Fruit fly (Drosophila melanogaster) whole organism, embryonic: ENCODE results near the gene CG13461.

ENCODE experiments used
- ATbp ChIP-seq: fragments of 200-800 bp; sonication (Bioruptor generic); optimal IDR thresholded peaks from 2 replicates; lab custom pipeline; 2017; ENCODE audit warnings: missing biosample characterization, mild to moderate bottlenecking, missing genetic modification characterization, missing genetic modification reagents
- Bgb ChIP-seq: fragments of 200-800 bp; sonication (Bioruptor generic); IDR thresholded peaks from 2 replicates; pipeline ENCODE4 v1.3.6; 2022; ENCODE audit warnings: missing biosample characterization, missing genetic modification characterization; ENCODE audit not compliant: partially characterized antibody
- Blimp-1 ChIP-seq: fragments of 200-800 bp; sonication (Bioruptor generic); optimal IDR thresholded peaks from 3 replicates; lab custom pipeline; 2018; ENCODE audit warnings: missing biosample characterization, missing genetic modification characterization, mild to moderate bottlenecking, moderate library complexity, missing genetic modification reagents
- CG10366 ChIP-seq: fragments of 200-800 bp; sonication (Bioruptor generic); IDR thresholded peaks from 2 replicates; pipeline ENCODE4 v1.3.6; 2022; ENCODE audit warnings: missing biosample characterization, missing genetic modification characterization
- CG12942 ChIP-seq: fragments of 200-800 bp; sonication (Bioruptor generic); optimal IDR thresholded peaks from 3 replicates; lab custom pipeline; 2016; ENCODE audit warnings: missing biosample characterization, missing genetic modification characterization
- CG13424 ChIP-seq: fragments of 200-800 bp; sonication (Bioruptor generic); optimal IDR thresholded peaks from 2 replicates; lab custom pipeline; 2019; ENCODE audit warnings: missing biosample characterization, mild to moderate bottlenecking, missing genetic modification characterization, moderate library complexity
- CG14860 ChIP-seq: fragments of 200-800 bp; sonication (Bioruptor generic); IDR thresholded peaks from 3 replicates; pipeline ENCODE4 v1.3.6; 2022; ENCODE audit warnings: missing biosample characterization, missing genetic modification characterization; ENCODE audit not compliant: partially characterized antibody
- CG15073 ChIP-seq: fragments of 200-800 bp; sonication (Bioruptor generic); optimal IDR thresholded peaks from 2 replicates; lab custom pipeline; 2016; ENCODE audit warnings: missing biosample characterization, missing genetic modification characterization
- CG1647 ChIP-seq: fragments of 200-800 bp; sonication (Bioruptor generic); optimal IDR thresholded peaks from 3 replicates; lab custom pipeline; 2016; ENCODE audit warnings: missing biosample characterization, missing genetic modification characterization
- CG17186 ChIP-seq: fragments of 200-800 bp; sonication (Bioruptor generic); optimal IDR thresholded peaks from 3 replicates; lab custom pipeline; 2017; ENCODE audit warnings: missing biosample characterization, missing genetic modification reagents, missing genetic modification characterization
- CG17912 ChIP-seq: fragments of 200-800 bp; sonication (Bioruptor generic); optimal IDR thresholded peaks from 2 replicates; lab custom pipeline; 2018; ENCODE audit warnings: missing biosample characterization, mild to moderate bottlenecking, missing genetic modification characterization
- CG1832 ChIP-seq: fragments of 200-800 bp; sonication (Bioruptor generic); optimal IDR thresholded peaks from 2 replicates; lab custom pipeline; 2017; ENCODE audit warnings: missing biosample characterization, mild to moderate bottlenecking, missing genetic modification characterization, inconsistent platforms
- CG2129 ChIP-seq: fragments of 200-800 bp; sonication (Bioruptor generic); IDR thresholded peaks from 2 replicates; pipeline ENCODE4 v1.3.6; 2022; ENCODE audit warnings: missing biosample characterization, missing genetic modification characterization; ENCODE audit not compliant: partially characterized antibody
- CG2712 ChIP-seq: fragments of 200-800 bp; optimal IDR thresholded peaks from 3 replicates; lab custom pipeline; 2019; ENCODE audit warnings: missing biosample characterization, mild to moderate bottlenecking, missing genetic modification characterization, moderate library complexity
- CG2875 ChIP-seq: fragments of 200-800 bp; sonication (Bioruptor generic); optimal IDR thresholded peaks from 2 replicates; lab custom pipeline; 2017; ENCODE audit warnings: missing biosample characterization, mild to moderate bottlenecking, missing genetic modification characterization, missing genetic modification reagents
- CG4730 ChIP-seq: fragments of 200-800 bp; sonication (Bioruptor generic); IDR thresholded peaks from 2 replicates; pipeline ENCODE4 v1.3.6; 2022; ENCODE audit warnings: missing biosample characterization, missing genetic modification characterization
- CG7372 ChIP-seq: fragments of 200-800 bp; sonication (Bioruptor generic); IDR thresholded peaks from 2 replicates; pipeline ENCODE4 v1.3.6; 2022; ENCODE audit warnings: missing biosample characterization, missing genetic modification characterization
- CG9817 ChIP-seq: fragments of 200-800 bp; sonication (Bioruptor generic); optimal IDR thresholded peaks from 2 replicates; lab custom pipeline; 2018; ENCODE audit warnings: missing biosample characterization, mild to moderate bottlenecking, missing genetic modification characterization, moderate library complexity
- Dbx ChIP-seq: fragments of 200-800 bp; sonication (Bioruptor generic); IDR thresholded peaks from 3 replicates; pipeline ENCODE4 v1.3.6; 2022; ENCODE audit warnings: missing biosample characterization, missing genetic modification characterization
- Mad ChIP-seq: fragments of 200-800 bp; sonication (Bioruptor generic); optimal IDR thresholded peaks from 2 replicates; lab custom pipeline; 2016; ENCODE audit warnings: missing biosample characterization, missing genetic modification characterization
- Mes4 ChIP-seq: fragments of 200-800 bp; sonication (Bioruptor generic); optimal IDR thresholded peaks from 2 replicates; lab custom pipeline; 2016; ENCODE audit warnings: missing biosample characterization, missing genetic modification characterization
- Nf-YB ChIP-seq: fragments of 200-800 bp; sonication (Bioruptor generic); optimal IDR thresholded peaks from 3 replicates; lab custom pipeline; 2019; ENCODE audit warnings: missing biosample characterization, mild to moderate bottlenecking, missing genetic modification characterization, moderate library complexity
- NfI ChIP-seq: fragments of 200-800 bp; sonication (Bioruptor generic); optimal IDR thresholded peaks from 3 replicates; lab custom pipeline; 2018; ENCODE audit warnings: missing biosample characterization, mild to moderate bottlenecking, missing genetic modification characterization, moderate library complexity
- Opbp ChIP-seq: fragments of 200-800 bp; sonication (Bioruptor generic); IDR thresholded peaks from 3 replicates; pipeline ENCODE4 v1.3.6; 2022; ENCODE audit warnings: missing biosample characterization, missing genetic modification characterization; ENCODE audit not compliant: partially characterized antibody
- Sry-δ ChIP-seq: fragments of 200-800 bp; sonication (Bioruptor generic); optimal IDR thresholded peaks from 2 replicates; lab custom pipeline; 2016; ENCODE audit warnings: missing biosample characterization, missing genetic modification characterization
- TFAM ChIP-seq: fragments of 200-800 bp; sonication (Bioruptor generic); optimal IDR thresholded peaks from 2 replicates; lab custom pipeline; 2017; ENCODE audit warnings: missing biosample characterization, missing genetic modification characterization, inconsistent platforms
- aop ChIP-seq: fragments of 200-800 bp; sonication (Bioruptor generic); IDR thresholded peaks from 2 replicates; pipeline ENCODE4 v1.3.6; 2022; ENCODE audit warnings: missing biosample characterization, missing genetic modification characterization
- ap ChIP-seq: fragments of 200-800 bp; sonication (Bioruptor generic); IDR thresholded peaks from 2 replicates; pipeline ENCODE4 v1.3.6; 2022; ENCODE audit warnings: missing biosample characterization, missing genetic modification characterization
- bigmax ChIP-seq: fragments of 200-800 bp; sonication (Bioruptor generic); optimal IDR thresholded peaks from 2 replicates; lab custom pipeline; 2018; ENCODE audit warnings: missing biosample characterization, mild to moderate bottlenecking, missing genetic modification characterization
- cas ChIP-seq: fragments of 200-800 bp; sonication (Bioruptor generic); IDR thresholded peaks from 2 replicates; pipeline ENCODE4 v1.3.6; 2022; ENCODE audit warnings: missing biosample characterization, missing genetic modification characterization
- corto ChIP-seq: fragments of 200-800 bp; sonication (Bioruptor generic); optimal IDR thresholded peaks from 2 replicates; lab custom pipeline; 2016; ENCODE audit warnings: missing biosample characterization, mild to moderate bottlenecking, missing genetic modification characterization, moderate library complexity
- exex ChIP-seq: fragments of 200-800 bp; sonication (Bioruptor generic); optimal IDR thresholded peaks from 4 replicates; lab custom pipeline; 2018; ENCODE audit warnings: missing biosample characterization, mild to moderate bottlenecking, missing genetic modification characterization, moderate library complexity
- gcm2 ChIP-seq: fragments of 200-800 bp; sonication (Bioruptor generic); optimal IDR thresholded peaks from 2 replicates; lab custom pipeline; 2016; ENCODE audit warnings: missing biosample characterization, missing genetic modification characterization
- gt ChIP-seq: fragments of 200-800 bp; sonication (Bioruptor generic); IDR thresholded peaks from 2 replicates; pipeline ENCODE4 v1.3.6; 2022; ENCODE audit warnings: missing biosample characterization, missing genetic modification characterization
- h ChIP-seq: fragments of >200 bp; optimal IDR thresholded peaks from 2 replicates; lab custom pipeline; 2017
- hth ChIP-seq: fragments of >200 bp; optimal IDR thresholded peaks from 2 replicates; lab custom pipeline; 2017; ENCODE audit warnings: inconsistent platforms
- kay ChIP-seq: fragments of 200-800 bp; sonication (Bioruptor generic); optimal IDR thresholded peaks from 2 replicates; lab custom pipeline; 2016; ENCODE audit warnings: missing biosample characterization, missing genetic modification characterization
- kni ChIP-seq: fragments of 200-800 bp; sonication (Bioruptor generic); optimal IDR thresholded peaks from 3 replicates; lab custom pipeline; 2017; ENCODE audit warnings: mild to moderate bottlenecking, missing biosample characterization, missing genetic modification reagents, missing genetic modification characterization
- onecut ChIP-seq: fragments of 200-800 bp; sonication (Bioruptor generic); IDR thresholded peaks from 2 replicates; pipeline ENCODE4 v1.3.6; 2022; ENCODE audit warnings: missing biosample characterization, missing genetic modification characterization
- phol ChIP-seq: fragments of 200-800 bp; sonication (Bioruptor generic); optimal IDR thresholded peaks from 3 replicates; lab custom pipeline; 2018; ENCODE audit warnings: missing biosample characterization, mild to moderate bottlenecking, missing genetic modification characterization, moderate library complexity
- pita ChIP-seq: fragments of 200-800 bp; sonication (Bioruptor generic); optimal IDR thresholded peaks from 2 replicates; lab custom pipeline; 2017; ENCODE audit warnings: missing biosample characterization, mild to moderate bottlenecking, missing genetic modification characterization
- prd ChIP-seq, 3 experiments: fragments of >200 bp in 2 of 3; fragments of 200-800 bp in 1 of 3; sonication (Bioruptor generic) in 1 of 3; optimal IDR thresholded peaks in 2 of 3; IDR thresholded peaks in 1 of 3; 2 replicates in 2 of 3; 3 replicates in 1 of 3; pipeline versions ENCODE4 v1.3.6 to Lab custom; 2017 to 2022; ENCODE audit warnings: missing biosample characterization in 1 of 3, missing genetic modification characterization in 1 of 3
- rib ChIP-seq: fragments of 200-800 bp; sonication (Bioruptor generic); IDR thresholded peaks from 2 replicates; pipeline ENCODE4 v1.3.6; 2022; ENCODE audit warnings: missing biosample characterization, missing genetic modification characterization
- run ChIP-seq: fragments of 200-800 bp; sonication (Bioruptor generic); optimal IDR thresholded peaks from 3 replicates; lab custom pipeline; 2018; ENCODE audit warnings: missing biosample characterization, mild to moderate bottlenecking, missing genetic modification characterization
- shn ChIP-seq: fragments of 200-800 bp; sonication (Bioruptor generic); optimal IDR thresholded peaks from 3 replicates; lab custom pipeline; 2016; ENCODE audit warnings: missing biosample characterization, missing genetic modification characterization
- sim ChIP-seq: fragments of 200-800 bp; sonication (Bioruptor generic); IDR thresholded peaks from 2 replicates; pipeline ENCODE4 v1.3.6; 2022; ENCODE audit warnings: missing biosample characterization, missing genetic modification characterization
- tup ChIP-seq: fragments of 200-800 bp; sonication (Bioruptor generic); optimal IDR thresholded peaks from 2 replicates; lab custom pipeline; 2016; ENCODE audit warnings: missing biosample characterization, mild to moderate bottlenecking, missing genetic modification characterization, moderate library complexity
- wor ChIP-seq: fragments of 200-800 bp; sonication (Bioruptor generic); IDR thresholded peaks from 2 replicates; pipeline ENCODE4 v1.3.6; 2022; ENCODE audit warnings: missing biosample characterization, missing genetic modification characterization

The CG13461 gene

dm6 chr3L:15098659-15099512 lies 46.6 kb upstream of the CG13461 start (continued):
- peak; percentile 5 for TF ChIP-seq corto (GFP tag; lab: Kevin White, UChicago)
- TF ChIP-seq NfI (GFP tag; lab: Kevin White, UChicago): peak; percentile 51
- TF ChIP-seq wor: peak; percentile 50; the same call in 1 of the 2 replicates
- TF ChIP-seq CG2129 (GFP tag; lab: Robert Waterston, UW): no peak
- TF ChIP-seq exex (tag; lab: Kevin White, UChicago): peak; percentile 78
- TF ChIP-seq gt: peak; percentile 39; the same call in 1 of the 2 replicates
- TF ChIP-seq CG1832 (GFP tag; lab: Kevin White, UChicago): no peak
- TF ChIP-seq CG1647: no peak
- TF ChIP-seq tup: no peak
- TF ChIP-seq TFAM: peak; percentile 35
- peak; percentile 76 for TF ChIP-seq Nf-YB (GFP tag; lab: Kevin White, UChicago)
- TF ChIP-seq CG12942 (GFP tag; lab: Kevin White, UChicago): peak; percentile 61
- TF ChIP-seq ATbp (GFP tag; lab: Kevin White, UChicago): peak; percentile 95
- no peak for TF ChIP-seq prd (optimal IDR thresholded peaks at IDR 0.05; lab: Kevin White, UChicago)
- peak; percentile 80 for TF ChIP-seq prd (GFP tag; IDR thresholded peaks at IDR 0.05; lab: Robert Waterston, UW)
- TF ChIP-seq cas (GFP tag; lab: Robert Waterston, UW): peak; percentile 43; the same call in 1 of the 2 replicates
- TF ChIP-seq hth (lab: Kevin White, UChicago): no peak
- TF ChIP-seq Blimp-1 (GFP tag; lab: Kevin White, UChicago): peak; percentile 93
- peak; percentile 95 for TF ChIP-seq phol (tag; lab: Kevin White, UChicago)
- peak; percentile 64 for TF ChIP-seq CG10366 (GFP tag; lab: Robert Waterston, UW)
- TF ChIP-seq CG14860 (GFP tag; lab: Robert Waterston, UW): no peak
- peak; percentile 91 for TF ChIP-seq kni (GFP tag; lab: Kevin White, UChicago)
- no peak for TF ChIP-seq Mad (GFP tag; lab: Kevin White, UChicago)
- TF ChIP-seq h: no peak
- TF ChIP-seq CG13424 (tag; lab: Kevin White, UChicago): peak; percentile 87
- TF ChIP-seq ap (GFP tag; lab: Robert Waterston, UW): peak; percentile 79
- no peak for TF ChIP-seq aop (GFP tag; lab: Robert Waterston, UW)
- peak; percentile 66 for TF ChIP-seq CG4730
- peak; percentile 97 for TF ChIP-seq CG2712
- TF ChIP-seq rib (GFP tag; lab: Robert Waterston, UW): no peak; the same call in 1 of the 2 replicates
- TF ChIP-seq sim (GFP tag; lab: Robert Waterston, UW): peak; percentile 89
- no peak for TF ChIP-seq gcm2 (GFP tag; lab: Kevin White, UChicago)
- TF ChIP-seq Dbx (GFP tag; lab: Robert Waterston, UW): peak; percentile 75
- no peak for TF ChIP-seq pita
- TF ChIP-seq shn (GFP tag; lab: Kevin White, UChicago): no peak
- peak; percentile 37 for TF ChIP-seq kay (GFP tag; lab: Kevin White, UChicago)
- no peak; the same call in 1 of the 2 replicates for TF ChIP-seq Bgb (GFP tag; lab: Robert Waterston, UW)
- peak; percentile 67; the same call in 1 of the 2 replicates for TF ChIP-seq CG7372
- peak; percentile 87 for TF ChIP-seq CG2875 (GFP tag; lab: Kevin White, UChicago)
- TF ChIP-seq CG17186: no peak
- TF ChIP-seq CG15073 (GFP tag; lab: Kevin White, UChicago): no peak
- TF ChIP-seq run (tag; lab: Kevin White, UChicago): peak; percentile 92
- peak; percentile 2 for TF ChIP-seq CG17912 (GFP tag; lab: Kevin White, UChicago)
- TF ChIP-seq Opbp: no peak
- TF ChIP-seq onecut: peak; percentile 69; the same call in 1 of the 2 replicates
- peak; percentile 72 for TF ChIP-seq CG9817 (tag; lab: Kevin White, UChicago)
- TF ChIP-seq Sry-δ (GFP tag; lab: Kevin White, UChicago): no peak
- TF ChIP-seq bigmax: no peak
- TF ChIP-seq Mes4 (GFP tag; lab: Kevin White, UChicago): no peak
